Worm (Caenorhabditis elegans): ENCODE results near the gene ubxn-3.

DNA sequence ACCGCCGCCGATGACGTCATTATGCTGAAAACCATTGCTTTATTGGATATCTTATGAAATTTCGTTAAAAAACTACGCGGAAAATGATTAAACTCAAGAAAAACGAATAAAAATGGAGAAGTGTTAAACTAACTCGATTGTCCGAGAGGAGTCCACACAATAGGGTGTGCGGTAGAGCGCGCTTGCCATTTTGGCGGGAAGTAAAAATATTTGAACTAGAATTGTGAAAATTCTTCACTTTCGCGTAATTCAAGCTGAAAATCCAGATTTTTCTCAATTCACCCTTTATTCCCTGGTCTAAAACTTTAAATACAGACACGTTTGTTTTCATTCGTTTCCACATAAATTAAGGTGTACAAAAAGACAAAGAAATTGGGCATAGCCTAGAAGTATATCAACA, 3.9 kb downstream of the ubxn-3 start, which contains the start of gene F48A11.4:
- TF ChIP-seq K12H6.12 (tag; optimal IDR thresholded peaks at IDR 0.05): peak; percentile 68
- TF ChIP-seq him-1 (tag; optimal IDR thresholded peaks at IDR 0.05): peak; percentile 88
- peak; percentile 71; the same call in 1 of the 2 replicates for TF ChIP-seq egl-44 (GFP tag; IDR thresholded peaks at IDR 0.05)
- TF ChIP-seq sea-2 (GFP tag; IDR thresholded peaks at IDR 0.05): no peak

Data from whole organism, young adult.